Worm (Caenorhabditis elegans) whole organism, L1 larva: ENCODE data around the gene C50E3.5.

ENCODE experiments used
- C04F5.9 ChIP-seq: sonication (generic microtip); optimal IDR thresholded peaks from 2 replicates; lab custom pipeline; 2016; ENCODE audit warnings: missing genetic modification characterization, missing compliant biosample characterization
- C16A3.4 ChIP-seq: fragments of 150-350 bp; optimal IDR thresholded peaks from 2 replicates; lab custom pipeline; 2014; ENCODE audit warnings: missing biosample characterization, missing genetic modification characterization
- F16B12.6 ChIP-seq: fragments of 150-350 bp; optimal IDR thresholded peaks from 2 replicates; lab custom pipeline; 2014; ENCODE audit warnings: missing biosample characterization, missing genetic modification characterization
- Y116A8C.19 ChIP-seq: sonication (generic microtip); optimal IDR thresholded peaks from 2 replicates; lab custom pipeline; 2016; ENCODE audit warnings: missing compliant biosample characterization, missing genetic modification characterization, borderline replicate concordance
- blmp-1 ChIP-seq: fragments of 150-350 bp; optimal IDR thresholded peaks from 2 replicates; lab custom pipeline; 2014; ENCODE audit warnings: missing biosample characterization, missing genetic modification characterization
- ceh-63 ChIP-seq: fragments of 200-800 bp; sonication (Bioruptor generic); optimal IDR thresholded peaks from 2 replicates; lab custom pipeline; 2018; ENCODE audit warnings: mild to moderate bottlenecking, missing genetic modification characterization, missing compliant biosample characterization
- ceh-82 ChIP-seq, 3 experiments: fragments of 150-350 bp in 1 of 3; sonication (generic microtip) in 2 of 3; optimal IDR thresholded peaks; 2 replicates each; lab custom pipeline; 2014 to 2017; ENCODE audit warnings: missing biosample characterization in 3 of 3, missing genetic modification characterization in 3 of 3
- ceh-88 ChIP-seq: fragments of 200-800 bp; sonication (Bioruptor generic); IDR thresholded peaks from 2 replicates; pipeline ENCODE4 v1.3.6; 2022; ENCODE audit warnings: missing genetic modification characterization, missing compliant biosample characterization
- ceh-90 ChIP-seq: sonication (generic microtip); optimal IDR thresholded peaks from 2 replicates; lab custom pipeline; 2016; ENCODE audit warnings: missing genetic modification characterization, missing compliant biosample characterization
- ces-1 ChIP-seq: fragments of 150-350 bp; optimal IDR thresholded peaks from 2 replicates; lab custom pipeline; 2014; ENCODE audit warnings: missing biosample characterization, missing genetic modification reagents, missing genetic modification characterization
- dsc-1 ChIP-seq: sonication (generic microtip); optimal IDR thresholded peaks from 2 replicates; lab custom pipeline; 2016; ENCODE audit warnings: mild to moderate bottlenecking, missing genetic modification characterization, missing compliant biosample characterization
- efl-1 ChIP-seq, 4 experiments: fragments of 150-350 bp; optimal IDR thresholded peaks in 3 of 4; peaks in 1 of 4; 1 replicate in 1 of 4; 2 replicates in 3 of 4; lab custom pipeline; 2014; ENCODE audit warnings: missing biosample characterization in 2 of 4, missing genetic modification characterization in 2 of 4, missing genetic modification reagents in 2 of 4
- efl-3 ChIP-seq: fragments of 200-800 bp; sonication (Bioruptor generic); optimal IDR thresholded peaks from 2 replicates; lab custom pipeline; 2018; ENCODE audit warnings: mild to moderate bottlenecking, missing genetic modification characterization, missing compliant biosample characterization
- egl-13 ChIP-seq: sonication (generic microtip); optimal IDR thresholded peaks from 2 replicates; lab custom pipeline; 2016; ENCODE audit warnings: missing genotype, missing genetic modification reagents, missing genetic modification characterization, missing compliant biosample characterization
- egl-27 ChIP-seq, 2 experiments: fragments of 150-350 bp in 1 of 2; sonication (generic microtip); optimal IDR thresholded peaks; 3 replicates each; lab custom pipeline; 2017 to 2018; ENCODE audit warnings: missing biosample characterization in 2 of 2, missing genetic modification characterization in 2 of 2, missing genetic modification reagents in 2 of 2
- elt-3 ChIP-seq, 6 experiments: fragments of 150-350 bp in 1 of 6; sonication (generic microtip); optimal IDR thresholded peaks; 2 replicates each; lab custom pipeline; 2017 to 2018; ENCODE audit warnings: missing biosample characterization in 6 of 6, missing genetic modification characterization in 6 of 6, inconsistent platforms in 1 of 6
- fkh-8 ChIP-seq: sonication (generic microtip); optimal IDR thresholded peaks from 2 replicates; lab custom pipeline; 2016; ENCODE audit warnings: mild to moderate bottlenecking, missing genetic modification characterization, missing compliant biosample characterization
- fos-1 ChIP-seq: fragments of 150-350 bp; optimal IDR thresholded peaks from 2 replicates; lab custom pipeline; 2014; ENCODE audit warnings: missing biosample characterization, missing genetic modification characterization
- hlh-17 ChIP-seq: fragments of 200-800 bp; sonication (Bioruptor generic); optimal IDR thresholded peaks from 2 replicates; lab custom pipeline; 2018; ENCODE audit warnings: missing genetic modification characterization, mild to moderate bottlenecking, missing compliant biosample characterization, moderate library complexity, borderline replicate concordance
- irx-1 ChIP-seq: sonication (generic microtip); optimal IDR thresholded peaks from 2 replicates; lab custom pipeline; 2016; ENCODE audit warnings: missing genetic modification characterization, missing compliant biosample characterization
- jun-1 ChIP-seq: fragments of 150-350 bp; optimal IDR thresholded peaks from 2 replicates; lab custom pipeline; 2014; ENCODE audit warnings: missing biosample characterization, missing genetic modification reagents, missing genetic modification characterization
- lin-13 ChIP-seq: fragments of 150-350 bp; optimal IDR thresholded peaks from 2 replicates; lab custom pipeline; 2014; ENCODE audit warnings: missing biosample characterization, missing genetic modification reagents, missing genetic modification characterization
- lir-3 ChIP-seq: sonication (generic microtip); optimal IDR thresholded peaks from 2 replicates; lab custom pipeline; 2016; ENCODE audit warnings: mild to moderate bottlenecking, missing genetic modification characterization, moderate library complexity, missing compliant biosample characterization; ENCODE audit not compliant: poor library complexity
- mab-9 ChIP-seq: fragments of 200-800 bp; sonication (Bioruptor generic); IDR thresholded peaks from 2 replicates; pipeline ENCODE4 v1.3.6; 2022; ENCODE audit warnings: missing genetic modification reagents, missing genetic modification characterization, missing compliant biosample characterization
- mef-2 ChIP-seq: fragments of 150-350 bp; optimal IDR thresholded peaks from 2 replicates; lab custom pipeline; 2014; ENCODE audit warnings: missing biosample characterization, missing genetic modification characterization
- nhr-12 ChIP-seq: sonication (generic microtip); optimal IDR thresholded peaks from 2 replicates; lab custom pipeline; 2017; ENCODE audit warnings: missing biosample characterization, missing genetic modification characterization
- nhr-19 ChIP-seq: fragments of 200-800 bp; sonication (Bioruptor generic); conservative IDR thresholded peaks from 2 replicates; pipeline ENCODE4 v1.3.6; 2022; ENCODE audit warnings: missing genetic modification characterization, missing compliant biosample characterization
- nhr-237 ChIP-seq: fragments of 150-350 bp; optimal IDR thresholded peaks from 2 replicates; lab custom pipeline; 2014; ENCODE audit warnings: missing biosample characterization, missing genetic modification characterization
- nhr-28 ChIP-seq: fragments of 150-350 bp; optimal IDR thresholded peaks from 2 replicates; lab custom pipeline; 2014; ENCODE audit warnings: missing biosample characterization, missing genetic modification characterization
- nhr-76 ChIP-seq: sonication (generic microtip); optimal IDR thresholded peaks from 2 replicates; lab custom pipeline; 2017; ENCODE audit warnings: missing biosample characterization, missing genetic modification characterization
- nhr-84 ChIP-seq: sonication (generic microtip); optimal IDR thresholded peaks from 2 replicates; lab custom pipeline; 2017; ENCODE audit warnings: missing biosample characterization, missing genetic modification characterization
- nhr-85 ChIP-seq: sonication (generic microtip); peaks from one replicate; lab custom pipeline; 2016; ENCODE audit warnings: missing genetic modification characterization, inconsistent platforms, missing compliant biosample characterization
- pax-3 ChIP-seq: fragments of 200-800 bp; sonication (Bioruptor generic); optimal IDR thresholded peaks from 2 replicates; lab custom pipeline; 2018; ENCODE audit warnings: mild to moderate bottlenecking, missing genetic modification characterization, moderate library complexity, missing compliant biosample characterization
- snpc-4 ChIP-seq: fragments of 150-350 bp; optimal IDR thresholded peaks from 2 replicates; lab custom pipeline; 2014; ENCODE audit warnings: missing biosample characterization, missing genetic modification characterization
- snu-23 ChIP-seq: sonication (generic microtip); optimal IDR thresholded peaks from 2 replicates; lab custom pipeline; 2016; ENCODE audit warnings: missing genetic modification characterization, missing compliant biosample characterization
- sox-4 ChIP-seq: sonication (generic microtip); optimal IDR thresholded peaks from 2 replicates; lab custom pipeline; 2016; ENCODE audit warnings: missing genetic modification characterization, missing compliant biosample characterization
- sup-37 ChIP-seq: fragments of 200-800 bp; sonication (Bioruptor generic); optimal IDR thresholded peaks from 2 replicates; lab custom pipeline; 2018; ENCODE audit warnings: mild to moderate bottlenecking, missing genetic modification characterization, missing compliant biosample characterization
- swsn-7 ChIP-seq: sonication (generic microtip); optimal IDR thresholded peaks from 2 replicates; lab custom pipeline; 2016; ENCODE audit warnings: missing genetic modification characterization, missing compliant biosample characterization
- unc-130 ChIP-seq: fragments of 150-350 bp; optimal IDR thresholded peaks from 2 replicates; lab custom pipeline; 2017; ENCODE audit warnings: missing biosample characterization, missing genetic modification characterization, inconsistent platforms
- unc-30 ChIP-seq: sonication (generic microtip); optimal IDR thresholded peaks from 2 replicates; lab custom pipeline; 2017; ENCODE audit warnings: missing biosample characterization, missing genetic modification characterization
- unc-62 ChIP-seq: fragments of 150-350 bp; optimal IDR thresholded peaks from 2 replicates; lab custom pipeline; 2014; ENCODE audit warnings: missing biosample characterization, missing genetic modification reagents, missing genetic modification characterization
- xbp-1 ChIP-seq: sonication (generic microtip); optimal IDR thresholded peaks from 2 replicates; lab custom pipeline; 2016; ENCODE audit warnings: missing genetic modification characterization, missing compliant biosample characterization
- ztf-11 ChIP-seq, 2 experiments: sonication (generic microtip); optimal IDR thresholded peaks; 2 replicates each; lab custom pipeline; 2016 to 2017; ENCODE audit warnings: missing genetic modification characterization in 2 of 2, missing biosample characterization in 1 of 2, missing compliant biosample characterization in 1 of 2
- ztf-4 ChIP-seq: fragments of 150-350 bp; optimal IDR thresholded peaks from 2 replicates; lab custom pipeline; 2014; ENCODE audit warnings: missing biosample characterization, missing genetic modification characterization

C50E3.5 gene

ce11 chrV:7558693-7559092, 29.1 kb upstream of the C50E3.5 start, which contains the start of gene ets-7:
Gene ets-7 (minus strand): TSS chrV:7558793.
- TF ChIP-seq efl-1 (optimal IDR thresholded peaks at IDR 0.05; lab: Kevin White, UChicago): no peak
- TF ChIP-seq efl-1 (GFP tag; optimal IDR thresholded peaks at IDR 0.05 in 1 of 2; lab: Kevin White, UChicago): peak in 1 of 2 experiments; percentile 33
- TF ChIP-seq xbp-1: no peak

- TF ChIP-seq unc-30 (tag; lab: Kevin White, UChicago): no peak
- TF ChIP-seq sup-37 (GFP tag; lab: Kevin White, UChicago): no peak
- TF ChIP-seq dsc-1 (tag; lab: Kevin White, UChicago): no peak
- TF ChIP-seq blmp-1 (tag; lab: Kevin White, UChicago): no peak
- no peak for TF ChIP-seq C16A3.4 (tag; lab: Kevin White, UChicago)
- TF ChIP-seq Y116A8C.19 (tag; lab: Kevin White, UChicago): no peak
- no peak for TF ChIP-seq C04F5.9 (tag; lab: Kevin White, UChicago)
- no peak for TF ChIP-seq nhr-237 (tag; lab: Kevin White, UChicago)
- no peak for TF ChIP-seq sox-4 (tag; lab: Kevin White, UChicago)
- no peak for TF ChIP-seq nhr-28 (tag; lab: Kevin White, UChicago)
- TF ChIP-seq lin-13 (GFP tag; lab: Kevin White, UChicago): no peak
- no peak for TF ChIP-seq nhr-85
- TF ChIP-seq unc-130 (tag; lab: Kevin White, UChicago): no peak
- no peak for TF ChIP-seq ceh-88 (GFP tag; lab: Robert Waterston, UW)
- no peak for TF ChIP-seq nhr-19 (GFP tag; lab: Robert Waterston, UW)
- no peak for TF ChIP-seq elt-3 (tag; optimal IDR thresholded peaks at IDR 0.05; lab: Kevin White, UChicago)
- TF ChIP-seq snu-23: no peak
- TF ChIP-seq swsn-7 (tag; lab: Kevin White, UChicago): no peak
These were observed 24.8 kb upstream of the C50E3.5 start, which contains the start of gene F19F10.1 for ce11 chrV:7562947-7563346. Gene F19F10.1 (plus strand): TSS chrV:7563247.

- TF ChIP-seq ztf-11 (tag; optimal IDR thresholded peaks at IDR 0.05; lab: Kevin White, UChicago) (no peak), irx-1 (tag; lab: Kevin White, UChicago) (no peak), xbp-1 (no peak), unc-130 (tag; lab: Kevin White, UChicago) (no peak), mef-2 (tag; lab: Kevin White, UChicago) (no peak), hlh-17 (GFP tag; lab: Kevin White, UChicago) (no peak), egl-13 (no peak), nhr-84 (no peak), sox-4 (tag; lab: Kevin White, UChicago) (no peak), elt-3 (tag; optimal IDR thresholded peaks at IDR 0.05; lab: Kevin White, UChicago) (no peak), C16A3.4 (tag; lab: Kevin White, UChicago) (no peak), ceh-82 (tag; optimal IDR thresholded peaks at IDR 0.05; lab: Kevin White, UChicago) (no peak), ces-1 (GFP tag; lab: Kevin White, UChicago) (no peak), nhr-12 (tag; lab: Kevin White, UChicago) (no peak), egl-27 (tag; optimal IDR thresholded peaks at IDR 0.05; lab: Kevin White, UChicago) (no peak), dsc-1 (tag; lab: Kevin White, UChicago) (no peak), F16B12.6 (no peak), unc-62 (GFP tag; lab: Kevin White, UChicago) (no peak)
- TF ChIP-seq, all 84 proteins: peak for 0
These were observed 17.5 kb upstream of the C50E3.5 start, which contains the start of gene clec-212 for ce11 chrV:7570290-7570689. Gene clec-212 (minus strand): TSS chrV:7570390.

- no peak for TF ChIP-seq efl-3 (GFP tag; lab: Kevin White, UChicago)
- TF ChIP-seq, all 84 proteins: peak for 0
These were observed 16.8 kb upstream of the C50E3.5 start, which contains the start of gene F19F10.14 for ce11 chrV:7570955-7571354. Gene F19F10.14 (minus strand): TSS chrV:7571055.

ce11 chrV:7575563-7575962, 12.2 kb upstream of the C50E3.5 start, which contains the start of the genes snu-66 and ints-9:
Gene snu-66 (minus strand): TSS chrV:7575670.
Gene ints-9 (plus strand): TSS chrV:7575802.
- TF ChIP-seq ceh-90 (tag; lab: Kevin White, UChicago): no peak
- TF ChIP-seq jun-1 (tag; lab: Kevin White, UChicago): peak; percentile 30
- peak; percentile 72 for TF ChIP-seq xbp-1
- no peak for TF ChIP-seq mab-9
- no peak for TF ChIP-seq nhr-76 (tag; lab: Kevin White, UChicago)
- peak in 2 of 6 experiments; percentile 23 to 35 for TF ChIP-seq elt-3 (tag; optimal IDR thresholded peaks at IDR 0.05; lab: Kevin White, UChicago)
- TF ChIP-seq Y116A8C.19 (tag; lab: Kevin White, UChicago): no peak
- peak; percentile 41 for TF ChIP-seq snpc-4 (tag; lab: Kevin White, UChicago)
- no peak for TF ChIP-seq pax-3 (tag; lab: Kevin White, UChicago)
- peak in 1 of 2 experiments; percentile 33 for TF ChIP-seq ztf-11 (tag; optimal IDR thresholded peaks at IDR 0.05; lab: Kevin White, UChicago)
- no peak for TF ChIP-seq ceh-63
- no peak for TF ChIP-seq unc-30 (tag; lab: Kevin White, UChicago)
- TF ChIP-seq ces-1 (GFP tag; lab: Kevin White, UChicago): no peak
- peak; percentile 46 for TF ChIP-seq irx-1 (tag; lab: Kevin White, UChicago)
- TF ChIP-seq ztf-4 (tag; lab: Kevin White, UChicago): no peak
- peak; percentile 18 for TF ChIP-seq lir-3 (tag; lab: Kevin White, UChicago)
- TF ChIP-seq fkh-8 (tag; lab: Kevin White, UChicago): peak; percentile 33
- TF ChIP-seq fos-1: peak; percentile 34
